Fruit fly (Drosophila melanogaster) whole organism, larva: ENCODE measurements around the gene Pi3K68D.

ENCODE experiments used
- noc ChIP-seq: fragments of 200-800 bp; sonication (Bioruptor generic); optimal IDR thresholded peaks from 3 replicates; lab custom pipeline; 2019; ENCODE audit warnings: missing biosample characterization, mild to moderate bottlenecking, missing genetic modification characterization, moderate library complexity

Pi3K68D gene

DNA sequence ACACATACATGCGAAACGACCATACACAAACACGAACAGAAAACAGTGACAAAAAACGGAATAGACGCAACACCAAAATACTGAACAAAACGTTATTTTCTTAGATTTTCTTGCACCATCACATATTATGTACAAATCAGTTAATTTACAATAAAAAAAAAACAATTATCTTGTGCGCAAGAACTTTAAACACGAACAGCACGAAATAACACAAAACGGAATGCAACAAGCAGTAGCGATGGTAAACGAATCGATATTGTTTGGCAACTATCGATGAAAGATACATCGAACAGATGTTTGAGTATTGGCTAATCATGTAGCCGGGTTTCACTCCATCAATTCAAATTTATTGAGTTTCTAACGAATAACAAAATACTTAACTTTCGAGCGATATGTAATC, at the start of gene Pi3K68D:
Gene Pi3K68D, minus strand, starts transcription at position 241 of the 400 bp plus-strand sequence.
- no peak for TF ChIP-seq noc

DNA sequence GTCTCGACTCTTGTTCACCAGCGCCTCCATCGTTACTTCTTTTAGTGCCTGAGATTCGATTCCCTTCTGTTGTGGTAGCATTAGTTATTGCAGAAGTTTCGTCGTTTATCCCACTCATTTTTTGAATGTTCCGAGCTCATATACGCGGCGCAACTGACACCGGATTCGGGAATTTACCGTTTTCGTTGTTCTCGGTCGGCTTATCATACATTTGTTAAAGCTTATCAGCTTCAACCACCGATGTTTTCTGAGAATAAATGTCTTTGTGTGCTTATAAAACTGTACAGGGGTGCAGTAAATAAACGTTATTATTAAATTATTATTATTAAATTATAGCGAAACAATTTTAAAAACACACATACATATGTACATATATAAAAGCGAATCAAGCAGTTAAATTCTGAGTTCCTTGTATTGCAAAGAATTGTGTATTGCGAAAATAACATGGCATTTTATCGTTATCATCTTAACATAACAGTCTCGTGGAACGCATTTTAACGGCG, 46.8 kb upstream of the Pi3K68D start, which contains the start of gene CG43064:
Gene CG43064, minus strand, starts transcription at position 147 of the 503 bp plus-strand sequence.
- no peak for TF ChIP-seq noc

DNA sequence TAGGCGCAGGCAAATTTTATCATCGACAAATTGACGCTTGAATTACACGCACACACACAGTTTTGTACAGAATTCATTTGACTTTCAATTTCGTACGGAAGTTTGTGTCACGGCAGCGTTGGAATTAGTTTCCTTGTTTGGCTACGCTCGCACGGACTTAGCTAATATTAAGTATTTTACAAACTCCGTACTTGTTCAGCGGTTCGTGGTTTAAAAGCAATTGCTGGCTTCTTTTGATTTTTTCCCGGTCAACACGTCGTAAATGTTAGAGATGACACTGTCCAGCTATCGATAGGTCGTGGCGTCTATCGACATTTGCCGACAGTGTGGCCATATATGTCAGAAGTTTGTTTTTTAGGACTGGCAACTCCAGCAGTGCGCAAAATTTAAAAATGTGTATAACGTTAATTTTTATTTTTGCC, 43.5 kb upstream of the Pi3K68D start, which contains the start of gene CycA:
Gene CycA, minus strand, starts transcription at position 283 of the 422 bp plus-strand sequence.
- no peak for TF ChIP-seq noc

DNA sequence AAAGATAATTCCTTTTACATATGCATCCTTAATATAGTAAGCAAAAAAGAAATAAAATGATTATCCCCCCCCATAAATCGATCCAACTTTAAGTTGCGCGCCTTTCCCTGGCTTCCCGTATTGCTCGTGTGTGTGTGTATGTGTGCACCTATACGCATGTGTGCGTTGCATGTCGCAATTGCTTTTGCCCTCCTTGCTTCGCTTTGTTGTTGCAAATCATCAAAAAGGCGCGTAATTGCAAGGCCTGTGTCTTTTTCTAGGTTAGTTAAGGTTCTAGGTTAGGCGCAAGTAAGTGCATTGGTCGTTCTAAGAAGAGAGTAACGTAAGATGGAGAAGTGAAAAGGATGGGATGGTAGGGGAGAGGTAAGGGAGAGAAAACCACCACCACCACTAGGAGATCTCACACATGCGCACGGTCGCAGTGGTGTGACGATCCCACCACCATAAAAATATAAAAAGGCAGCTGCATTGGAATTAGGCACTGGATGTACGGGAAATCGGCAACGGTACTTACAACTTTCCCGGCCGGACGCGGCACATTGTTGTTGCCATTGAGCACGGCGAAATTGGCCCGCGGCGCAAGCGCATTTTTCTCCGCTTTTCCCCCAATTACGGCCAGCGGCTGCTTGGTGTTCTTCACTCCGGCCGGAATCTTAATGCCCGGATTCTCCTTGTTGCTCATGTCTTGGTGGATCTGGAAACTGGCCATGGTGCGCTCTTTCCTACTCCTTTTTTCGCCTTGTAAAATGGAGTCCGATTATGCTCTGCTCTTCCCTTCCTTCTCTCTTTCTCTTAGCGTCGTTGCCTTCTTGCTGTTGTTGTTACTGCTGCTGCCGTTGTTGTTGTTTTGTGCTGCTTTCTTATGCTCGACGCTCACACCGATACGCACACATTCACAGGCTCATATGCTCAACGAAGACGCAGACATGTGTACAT, 42.8 kb upstream of the Pi3K68D start:
- no peak for TF ChIP-seq noc

DNA sequence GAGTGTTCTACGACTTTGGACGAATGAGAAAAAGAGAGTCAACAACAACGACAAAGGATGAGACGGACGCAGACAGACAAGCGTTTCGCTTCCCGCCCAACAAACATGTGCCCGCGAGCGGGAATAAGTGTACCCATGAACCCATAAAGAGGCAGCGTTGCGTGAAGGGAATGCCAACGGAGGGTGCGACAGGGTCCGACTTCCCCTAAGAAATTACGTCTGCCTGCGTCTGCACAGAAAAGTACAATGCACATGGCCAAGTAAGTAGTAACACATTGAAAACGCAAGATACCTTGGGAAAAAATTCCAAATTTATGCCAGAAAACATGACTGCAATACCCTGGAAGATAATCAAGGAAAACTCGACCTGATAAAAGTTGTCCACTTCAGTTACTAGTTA, 41.4 kb upstream of the Pi3K68D start:
- no peak for TF ChIP-seq noc

DNA sequence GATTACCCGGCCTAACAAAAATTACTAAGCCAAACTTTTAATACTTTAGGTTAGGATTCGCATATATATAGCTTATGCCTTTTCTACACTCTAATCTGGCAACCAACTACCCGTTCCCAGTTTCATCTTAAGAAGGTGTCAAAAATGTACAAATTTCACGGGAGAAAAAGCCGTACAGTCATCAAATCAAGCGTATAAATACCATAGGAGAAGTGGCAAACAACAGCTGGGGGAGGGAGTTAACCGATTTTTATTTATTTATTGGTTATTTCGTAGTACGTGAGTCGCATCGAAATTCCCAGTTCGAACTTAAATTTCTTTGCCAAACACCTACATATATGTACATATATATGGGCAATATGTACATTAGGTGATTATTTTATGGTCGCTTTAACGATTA, 38.9 kb upstream of the Pi3K68D start, which contains the start of gene CG7264:
Gene CG7264, plus strand, starts transcription at position 301 of the 400 bp plus-strand sequence.
- TF ChIP-seq noc: no peak

DNA sequence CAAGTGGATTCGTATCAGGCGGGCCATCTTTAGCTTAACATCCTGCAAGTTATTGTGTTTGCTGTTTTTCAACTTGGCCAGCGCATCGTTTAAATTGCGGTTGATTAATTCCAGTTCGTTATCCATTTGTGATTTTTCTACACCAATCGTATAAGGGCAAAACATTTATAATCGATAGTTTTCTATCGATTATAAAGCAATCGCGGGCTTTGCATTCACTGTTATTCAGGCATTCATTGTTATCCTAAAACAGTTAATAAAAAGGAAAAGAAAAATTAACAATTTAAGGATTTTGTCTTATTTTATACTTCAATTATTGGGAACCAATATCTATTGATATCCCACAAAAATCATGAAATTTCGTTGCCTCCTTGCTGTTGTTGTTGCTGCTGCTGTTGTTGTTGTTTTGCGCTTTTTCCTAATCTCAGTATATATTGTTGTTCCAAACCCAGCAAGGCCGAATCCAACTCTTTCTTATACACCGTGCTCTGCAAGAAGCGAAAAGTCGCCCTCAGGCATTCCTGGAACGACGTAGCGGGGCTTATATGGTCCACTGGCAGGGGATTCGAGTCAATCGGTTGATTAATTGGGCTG, 35.8 kb upstream of the Pi3K68D start, which contains the start of gene CG32095:
Gene CG32095, minus strand, starts transcription at position 173 of the 594 bp plus-strand sequence.
- no peak for TF ChIP-seq noc

DNA sequence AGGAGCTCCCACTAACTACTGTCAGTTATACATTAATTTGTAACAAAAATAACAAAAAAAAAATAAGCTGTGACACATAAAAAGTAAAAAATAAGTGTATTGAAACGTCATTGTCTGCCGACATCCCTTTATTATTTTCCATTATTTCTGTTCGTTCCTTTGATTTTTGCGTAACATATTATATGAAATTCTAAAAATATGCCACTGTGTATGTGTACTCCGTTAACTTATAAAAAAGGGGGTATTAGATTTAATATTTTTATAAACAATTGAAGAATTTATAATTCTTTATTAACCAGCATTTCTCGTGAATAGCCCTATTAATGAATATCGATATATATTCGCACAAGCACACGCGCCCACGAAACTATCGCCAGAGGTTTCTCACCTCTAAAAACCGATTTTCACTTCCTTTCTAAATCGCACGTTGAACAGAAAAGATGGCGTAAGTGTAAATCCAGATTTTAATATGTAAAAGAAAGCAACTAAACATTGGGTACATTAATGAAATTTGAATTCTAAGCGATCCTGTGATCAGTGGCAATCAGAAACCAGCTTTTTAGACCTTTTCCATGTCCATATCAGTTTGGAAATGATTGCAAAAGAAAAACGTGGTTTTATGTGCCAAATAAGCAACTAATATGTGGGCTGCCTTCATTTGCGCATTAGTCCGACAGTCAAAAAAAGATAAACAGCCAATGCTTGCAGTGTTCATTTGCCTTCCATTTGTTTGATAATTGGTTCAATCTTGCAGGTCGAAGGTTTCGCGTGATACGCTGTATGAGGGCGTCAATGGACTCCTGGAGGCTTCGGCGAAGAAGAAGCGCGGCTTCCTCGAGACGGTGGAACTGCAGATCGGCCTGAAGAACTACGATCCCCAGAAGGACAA, 32.9 kb upstream of the Pi3K68D start, which contains the start of gene RpL10Ab:
Gene RpL10Ab, plus strand, starts transcription at position 406 of the 889 bp plus-strand sequence.
- TF ChIP-seq noc: no peak

DNA sequence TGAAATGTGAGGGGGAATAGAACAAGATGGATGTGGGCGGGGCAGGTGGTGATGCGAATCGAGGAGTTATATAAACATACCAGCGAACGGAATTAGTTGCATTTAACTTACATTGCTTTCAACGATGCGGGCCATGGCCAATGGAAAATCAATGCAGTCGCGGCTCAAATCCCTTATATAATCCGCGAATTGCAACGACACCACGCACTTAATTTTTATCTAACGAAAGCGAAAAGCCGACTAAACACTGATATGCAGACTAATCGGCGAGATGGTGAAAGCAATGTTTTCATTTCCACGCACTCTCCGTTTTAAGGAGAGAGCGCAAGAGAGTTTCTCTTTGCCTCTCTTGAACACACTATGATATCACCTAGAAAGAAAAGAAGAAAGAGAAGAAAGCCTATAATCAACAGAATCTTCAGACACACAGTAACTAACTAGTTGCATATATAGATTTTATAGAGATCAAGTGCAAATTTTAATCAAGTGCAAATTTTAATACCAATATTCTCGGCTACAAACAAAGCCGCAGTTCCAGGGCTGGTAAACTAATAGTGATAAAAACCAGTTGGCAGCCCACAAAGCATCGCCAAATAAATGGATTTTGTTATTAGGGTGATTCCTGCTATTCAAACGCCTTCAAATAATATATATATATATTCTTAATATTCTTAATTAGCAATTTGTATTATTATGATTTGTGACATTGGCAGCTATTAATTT, 32.1 kb upstream of the Pi3K68D start, which contains the start of the genes CG11597 and CG5946:
Gene CG11597, minus strand, starts transcription at position 553 of the 723 bp plus-strand sequence.
Gene CG5946, minus strand, starts transcription at position 553 of the 723 bp plus-strand sequence.
- TF ChIP-seq noc: no peak

DNA sequence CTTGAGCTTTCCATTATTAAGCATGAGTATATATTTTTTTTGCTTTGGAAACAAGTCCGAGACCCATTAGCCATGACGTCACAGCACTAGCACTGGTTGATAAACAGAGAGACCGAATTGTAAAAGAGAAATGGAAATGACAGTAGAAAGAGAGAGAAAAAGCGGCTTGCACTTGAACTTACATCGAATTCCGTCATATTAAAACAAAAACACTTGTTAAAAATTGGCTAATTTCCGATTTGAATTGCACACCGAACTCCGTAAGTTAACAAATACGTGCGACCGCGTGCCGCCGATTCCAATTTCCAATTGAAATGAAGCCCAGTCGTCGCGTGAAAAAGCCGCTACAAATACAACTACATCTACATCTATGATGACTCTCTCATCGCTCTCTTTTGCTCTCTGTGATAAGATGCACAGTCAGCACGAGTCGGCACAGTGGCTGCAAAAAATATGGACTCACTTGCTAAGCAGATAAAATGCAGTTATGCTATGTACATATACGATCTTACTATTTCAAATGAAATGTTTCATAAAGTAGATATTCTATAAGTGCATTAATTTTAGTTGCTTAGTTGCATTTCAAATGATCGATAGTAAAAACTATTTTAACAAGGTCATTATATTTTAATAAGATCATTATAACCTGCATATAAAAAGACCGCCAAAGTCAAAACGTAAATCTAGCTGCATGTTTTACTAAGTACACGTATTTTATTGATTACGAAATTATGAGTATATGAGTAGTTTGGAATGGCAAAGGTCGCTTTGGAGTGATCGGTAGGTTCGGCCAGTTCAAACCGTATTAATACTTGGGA, 30.0 kb upstream of the Pi3K68D start:
- TF ChIP-seq noc: peak; percentile 55

DNA sequence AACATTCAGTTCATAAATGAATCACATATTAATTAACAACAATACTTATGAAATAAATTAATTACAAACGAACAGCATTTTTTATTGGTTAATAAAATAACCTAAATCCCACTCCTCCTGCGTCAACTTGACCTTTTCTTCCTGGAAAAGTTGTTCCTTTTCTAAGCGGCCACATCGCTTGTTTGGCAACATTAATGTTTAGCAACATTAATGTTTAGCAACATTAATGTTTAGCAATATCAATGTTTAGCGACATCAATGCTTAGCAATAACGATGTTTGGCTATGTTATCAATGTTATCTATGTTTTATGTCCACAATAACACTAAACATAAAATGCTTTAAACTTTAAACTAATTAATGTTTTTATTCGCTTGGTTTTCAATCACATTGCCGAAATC, 26.8 kb upstream of the Pi3K68D start:
- TF ChIP-seq noc: no peak

DNA sequence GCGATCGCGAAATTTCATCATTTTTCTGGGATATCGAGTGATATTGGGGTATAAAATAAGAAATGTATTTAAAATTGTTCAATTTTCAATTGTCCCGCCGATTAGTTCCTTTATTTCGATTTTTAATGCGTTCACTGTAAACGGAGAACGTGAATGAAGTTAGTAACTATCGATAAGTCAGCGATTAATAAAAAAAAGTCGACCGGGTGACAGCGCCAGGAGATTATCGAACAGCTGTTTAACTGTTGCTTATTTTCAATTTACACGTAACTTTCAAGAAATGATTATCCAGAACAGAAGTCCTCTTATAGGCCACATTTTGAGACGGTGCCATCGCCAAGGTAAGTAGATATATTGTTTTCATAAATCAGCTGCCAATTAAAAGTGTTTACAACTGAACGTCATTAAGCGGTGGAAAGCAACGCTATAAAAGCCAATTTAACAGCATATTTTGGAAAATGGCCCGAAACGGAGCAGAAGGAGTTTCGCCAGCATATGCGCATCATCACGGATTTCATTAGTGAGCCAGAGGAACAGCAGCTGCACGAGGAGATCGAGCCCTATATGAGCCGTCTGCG, 25.5 kb upstream of the Pi3K68D start, which contains the start of gene CG14130:
Gene CG14130, plus strand, starts transcription at position 225 of the 578 bp plus-strand sequence.
- no peak for TF ChIP-seq noc

DNA sequence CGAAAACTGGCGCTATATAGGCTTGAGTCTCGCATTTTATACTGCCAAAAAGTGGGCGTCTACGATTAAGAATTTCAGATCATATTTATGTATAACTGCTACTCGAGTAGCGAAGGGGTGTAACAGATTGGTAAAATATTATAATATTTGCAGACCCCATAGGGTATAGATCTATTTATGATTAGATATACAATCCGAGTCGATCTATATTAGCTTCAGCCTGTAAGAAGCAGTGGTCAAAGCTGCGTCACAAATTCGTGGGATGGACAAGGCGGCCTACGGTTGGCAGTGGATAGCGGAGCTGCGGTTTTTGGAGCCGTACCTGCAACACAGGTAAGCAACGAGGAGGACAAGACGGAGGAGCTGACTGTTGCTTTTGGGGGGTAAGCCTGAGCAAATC, 24.8 kb upstream of the Pi3K68D start, which contains the start of gene Cubn2:
Gene Cubn2, minus strand, starts transcription at position 101 of the 400 bp plus-strand sequence.
- no peak for TF ChIP-seq noc

DNA sequence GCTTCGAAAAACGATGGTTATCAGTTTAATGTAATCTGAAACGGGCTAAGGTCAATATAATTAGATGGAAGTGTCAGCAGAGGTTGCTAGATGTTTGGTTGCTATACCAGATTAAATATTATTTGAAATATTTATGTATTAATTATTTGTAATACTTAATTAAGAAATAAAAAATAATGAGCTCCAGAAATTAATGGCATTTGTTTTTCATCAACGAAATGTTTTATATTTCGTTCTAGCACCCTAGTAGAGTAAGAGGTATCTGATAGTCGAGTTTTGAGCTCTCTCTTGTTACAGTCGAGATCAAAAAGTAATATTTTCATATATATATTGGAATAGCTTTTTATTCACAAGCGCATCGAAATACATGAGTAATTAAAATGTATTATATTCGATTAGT, 11.8 kb upstream of the Pi3K68D start:
- no peak for TF ChIP-seq noc
